Worm (Caenorhabditis elegans): Measurements from ENCODE around the gene unc-33.

DNA sequence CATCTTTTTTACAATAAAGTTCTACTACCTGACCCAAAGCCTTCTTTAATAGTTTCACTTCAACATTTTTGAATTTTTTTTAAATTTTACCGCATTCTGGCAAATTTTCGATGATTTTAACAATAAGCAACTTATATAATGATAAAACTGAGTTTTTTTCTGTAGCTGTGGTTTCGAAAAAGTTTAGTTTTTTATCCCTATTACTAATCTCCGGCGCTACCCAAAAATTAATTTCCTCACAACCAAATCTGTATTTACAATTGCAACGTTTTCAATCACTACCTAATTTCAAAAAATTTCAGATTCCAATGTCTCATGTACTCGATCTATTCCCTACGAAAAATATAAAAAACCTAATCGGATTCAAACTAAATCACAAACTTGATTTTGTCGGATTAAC is 49.6 kb upstream of the unc-33 start, which contains the start of gene F58E2.3:
- TF ChIP-seq ceh-28 (tag; optimal IDR thresholded peaks at IDR 0.05) (no peak), egl-27 (tag; optimal IDR thresholded peaks at IDR 0.05) (no peak), eor-1 (tag; optimal IDR thresholded peaks at IDR 0.05) (no peak), elt-2 (tag; optimal IDR thresholded peaks at IDR 0.05) (no peak), ceh-9 (tag; optimal IDR thresholded peaks at IDR 0.05) (no peak), pqm-1 (tag; optimal IDR thresholded peaks at IDR 0.05) (no peak), nhr-237 (tag; optimal IDR thresholded peaks at IDR 0.05) (no peak), egl-5 (tag; optimal IDR thresholded peaks at IDR 0.05) (no peak), nhr-23 (tag; optimal IDR thresholded peaks at IDR 0.05) (no peak)
